Fruit fly (Drosophila melanogaster) whole organism, embryonic: ENCODE results near the gene CG15638.

Source experiments
- Abd-B ChIP-seq: fragments of 200-800 bp; sonication (Bioruptor generic); optimal IDR thresholded peaks from 2 replicates; lab custom pipeline; 2018; ENCODE audit warnings: missing biosample characterization, mild to moderate bottlenecking, missing genetic modification characterization, moderate library complexity
- CG11247 ChIP-seq: fragments of 200-800 bp; sonication (Bioruptor generic); IDR thresholded peaks from 2 replicates; pipeline ENCODE4 v1.3.6; 2022; ENCODE audit warnings: missing biosample characterization, missing genetic modification characterization
- CG12236 ChIP-seq: fragments of 200-800 bp; sonication (Bioruptor generic); optimal IDR thresholded peaks from 2 replicates; lab custom pipeline; 2016; ENCODE audit warnings: missing biosample characterization, missing genetic modification characterization
- CG17361 ChIP-seq: fragments of 200-800 bp; sonication (Bioruptor generic); IDR thresholded peaks from 3 replicates; pipeline ENCODE4 v1.3.6; 2022; ENCODE audit warnings: missing biosample characterization, missing genetic modification characterization
- CG2129 ChIP-seq: fragments of 200-800 bp; sonication (Bioruptor generic); IDR thresholded peaks from 2 replicates; pipeline ENCODE4 v1.3.6; 2022; ENCODE audit warnings: missing biosample characterization, missing genetic modification characterization; ENCODE audit not compliant: partially characterized antibody
- CG2199 ChIP-seq: fragments of 200-800 bp; sonication (Bioruptor generic); IDR thresholded peaks from 3 replicates; pipeline ENCODE4 v1.3.6; 2022; ENCODE audit warnings: missing biosample characterization, missing genetic modification characterization
- CG2678 ChIP-seq: fragments of 200-800 bp; sonication (Bioruptor generic); optimal IDR thresholded peaks from 3 replicates; lab custom pipeline; 2019; ENCODE audit warnings: missing biosample characterization, mild to moderate bottlenecking, missing genetic modification characterization, moderate library complexity
- CG32772 ChIP-seq: fragments of 200-800 bp; sonication (Bioruptor generic); IDR thresholded peaks from 2 replicates; pipeline ENCODE4 v1.3.6; 2022; ENCODE audit warnings: missing biosample characterization, missing genetic modification characterization
- CG3847 ChIP-seq: fragments of 200-800 bp; sonication (Bioruptor generic); IDR thresholded peaks from 2 replicates; pipeline ENCODE4 v1.3.6; 2022; ENCODE audit warnings: missing biosample characterization, missing genetic modification characterization
- CG4328 ChIP-seq: fragments of 200-800 bp; sonication (Bioruptor generic); optimal IDR thresholded peaks from 3 replicates; lab custom pipeline; 2017; ENCODE audit warnings: missing biosample characterization, missing genetic modification reagents, missing genetic modification characterization
- CG6175 ChIP-seq: fragments of 200-800 bp; sonication (Bioruptor generic); IDR thresholded peaks from 3 replicates; pipeline ENCODE4 v1.3.6; 2022; ENCODE audit warnings: missing biosample characterization, missing genetic modification characterization
- CG7271 ChIP-seq: fragments of 200-800 bp; sonication (Bioruptor generic); optimal IDR thresholded peaks from 2 replicates; lab custom pipeline; 2018; ENCODE audit warnings: missing biosample characterization, mild to moderate bottlenecking, missing genetic modification characterization, moderate library complexity
- CG8765 ChIP-seq: fragments of 200-800 bp; sonication (Bioruptor generic); IDR thresholded peaks from 2 replicates; pipeline ENCODE4 v1.3.6; 2022; ENCODE audit warnings: missing biosample characterization, missing genetic modification characterization
- CG9437 ChIP-seq: fragments of 200-800 bp; sonication (Bioruptor generic); optimal IDR thresholded peaks from 2 replicates; lab custom pipeline; 2018; ENCODE audit warnings: missing biosample characterization, mild to moderate bottlenecking, missing genetic modification characterization
- CG9797 ChIP-seq: fragments of 200-800 bp; sonication (Bioruptor generic); optimal IDR thresholded peaks from 3 replicates; lab custom pipeline; 2018; ENCODE audit warnings: missing biosample characterization, mild to moderate bottlenecking, missing genetic modification characterization
- Dbx ChIP-seq: fragments of 200-800 bp; sonication (Bioruptor generic); IDR thresholded peaks from 3 replicates; pipeline ENCODE4 v1.3.6; 2022; ENCODE audit warnings: missing biosample characterization, missing genetic modification characterization
- Dll ChIP-seq: fragments of 200-800 bp; sonication (Bioruptor generic); IDR thresholded peaks from 4 replicates; pipeline ENCODE4 v1.3.6; 2022; ENCODE audit warnings: missing biosample characterization, missing genetic modification characterization; ENCODE audit not compliant: partially characterized antibody
- Dref ChIP-seq: fragments of 200-800 bp; sonication (Bioruptor generic); IDR thresholded peaks from 2 replicates; pipeline ENCODE4 v1.3.6; 2022; ENCODE audit warnings: missing biosample characterization, missing genetic modification characterization
- Elba2 ChIP-seq: fragments of 200-800 bp; sonication (Bioruptor generic); optimal IDR thresholded peaks from 3 replicates; lab custom pipeline; 2016; ENCODE audit warnings: missing biosample characterization, missing genetic modification characterization
- Hmr ChIP-seq: fragments of 200-800 bp; sonication (Bioruptor generic); optimal IDR thresholded peaks from 3 replicates; lab custom pipeline; 2017; ENCODE audit warnings: mild to moderate bottlenecking, missing biosample characterization, missing genetic modification reagents, missing genetic modification characterization
- Hr51 ChIP-seq, 2 experiments: fragments of 200-800 bp; sonication (Bioruptor generic); optimal IDR thresholded peaks; 2 replicates in 1 of 2; 3 replicates in 1 of 2; lab custom pipeline; 2016 to 2018; ENCODE audit warnings: missing biosample characterization in 2 of 2, missing genetic modification characterization in 2 of 2, mild to moderate bottlenecking in 1 of 2, moderate library complexity in 1 of 2
- Hr78 ChIP-seq, 2 experiments: fragments of 200-800 bp in 1 of 2; fragments of >200 bp in 1 of 2; sonication (Bioruptor generic) in 1 of 2; optimal IDR thresholded peaks; 2 replicates each; lab custom pipeline; 2017 to 2019; ENCODE audit warnings: missing biosample characterization in 2 of 2, missing genetic modification characterization in 2 of 2, mild to moderate bottlenecking in 1 of 2, moderate library complexity in 1 of 2
- Kr ChIP-seq: fragments of 200-800 bp; sonication (Bioruptor generic); optimal IDR thresholded peaks from 2 replicates; lab custom pipeline; 2017; ENCODE audit warnings: missing biosample characterization, mild to moderate bottlenecking, missing genetic modification characterization
- Meics ChIP-seq: fragments of 200-800 bp; sonication (Bioruptor generic); optimal IDR thresholded peaks from 2 replicates; lab custom pipeline; 2017; ENCODE audit warnings: missing biosample characterization, mild to moderate bottlenecking, missing genetic modification characterization
- NK7.1 ChIP-seq: fragments of 200-800 bp; sonication (Bioruptor generic); optimal IDR thresholded peaks from 3 replicates; lab custom pipeline; 2016; ENCODE audit warnings: missing biosample characterization, missing genetic modification characterization
- Oli ChIP-seq: fragments of 200-800 bp; sonication (Bioruptor generic); optimal IDR thresholded peaks from 2 replicates; lab custom pipeline; 2018; ENCODE audit warnings: missing biosample characterization, mild to moderate bottlenecking, missing genetic modification characterization, moderate library complexity
- Sry-β ChIP-seq: fragments of 200-800 bp; sonication (Bioruptor generic); optimal IDR thresholded peaks from 2 replicates; lab custom pipeline; 2018; ENCODE audit warnings: missing biosample characterization, mild to moderate bottlenecking, missing genetic modification characterization, moderate library complexity
- bab2 ChIP-seq: fragments of 200-800 bp; sonication (Bioruptor generic); optimal IDR thresholded peaks from 2 replicates; lab custom pipeline; 2016; ENCODE audit warnings: missing biosample characterization, missing genetic modification characterization
- bcd ChIP-seq: fragments of 200-800 bp; sonication (Bioruptor generic); optimal IDR thresholded peaks from 2 replicates; lab custom pipeline; 2017; ENCODE audit warnings: missing biosample characterization, mild to moderate bottlenecking, missing genetic modification characterization
- bowl ChIP-seq: fragments of 200-800 bp; sonication (Bioruptor generic); IDR thresholded peaks from 2 replicates; pipeline ENCODE4 v1.3.6; 2022; ENCODE audit warnings: missing biosample characterization, missing genetic modification characterization
- btn ChIP-seq: fragments of 200-800 bp; sonication (Bioruptor generic); optimal IDR thresholded peaks from 2 replicates; lab custom pipeline; 2016; ENCODE audit warnings: missing biosample characterization, missing genetic modification characterization
- cas ChIP-seq: fragments of 200-800 bp; sonication (Bioruptor generic); IDR thresholded peaks from 2 replicates; pipeline ENCODE4 v1.3.6; 2022; ENCODE audit warnings: missing biosample characterization, missing genetic modification characterization
- croc ChIP-seq: fragments of 200-800 bp; sonication (Bioruptor generic); conservative IDR thresholded peaks from 3 replicates; pipeline ENCODE4 v1.3.6; 2022; ENCODE audit warnings: missing biosample characterization, missing genetic modification characterization
- dimm ChIP-seq: fragments of 200-800 bp; sonication (Bioruptor generic); IDR thresholded peaks from 2 replicates; pipeline ENCODE4 v1.3.6; 2022; ENCODE audit warnings: missing biosample characterization, missing genetic modification characterization
- ems ChIP-seq: fragments of 200-800 bp; sonication (Bioruptor generic); optimal IDR thresholded peaks from 3 replicates; lab custom pipeline; 2016; ENCODE audit warnings: missing biosample characterization, missing genetic modification characterization
- exex ChIP-seq: fragments of 200-800 bp; sonication (Bioruptor generic); optimal IDR thresholded peaks from 4 replicates; lab custom pipeline; 2018; ENCODE audit warnings: missing biosample characterization, mild to moderate bottlenecking, missing genetic modification characterization, moderate library complexity
- gsb ChIP-seq: fragments of 200-800 bp; sonication (Bioruptor generic); IDR thresholded peaks from 2 replicates; pipeline ENCODE4 v1.3.6; 2022; ENCODE audit warnings: missing biosample characterization, missing genetic modification characterization
- gt ChIP-seq: fragments of 200-800 bp; sonication (Bioruptor generic); IDR thresholded peaks from 2 replicates; pipeline ENCODE4 v1.3.6; 2022; ENCODE audit warnings: missing biosample characterization, missing genetic modification characterization
- lmd ChIP-seq: fragments of 200-800 bp; sonication (Bioruptor generic); IDR thresholded peaks from 2 replicates; pipeline ENCODE4 v1.3.6; 2022; ENCODE audit warnings: missing biosample characterization, missing genetic modification characterization
- lola ChIP-seq, 3 experiments: fragments of >200 bp in 2 of 3; fragments of 200-800 bp in 1 of 3; sonication (Bioruptor generic) in 1 of 3; optimal IDR thresholded peaks; 2 replicates each; lab custom pipeline; 2017 to 2019; ENCODE audit warnings: missing biosample characterization in 3 of 3, missing genetic modification characterization in 3 of 3, mild to moderate bottlenecking in 1 of 3, moderate library complexity in 1 of 3
- luna ChIP-seq: fragments of 200-800 bp; sonication (Bioruptor generic); optimal IDR thresholded peaks from 2 replicates; lab custom pipeline; 2016; ENCODE audit warnings: missing biosample characterization, missing genetic modification characterization
- nerfin-2 ChIP-seq: fragments of 200-800 bp; sonication (Bioruptor generic); IDR thresholded peaks from 2 replicates; pipeline ENCODE4 v1.3.6; 2022; ENCODE audit warnings: missing biosample characterization, missing genetic modification characterization; ENCODE audit not compliant: partially characterized antibody
- pb ChIP-seq: fragments of 200-800 bp; sonication (Bioruptor generic); optimal IDR thresholded peaks from 3 replicates; lab custom pipeline; 2016; ENCODE audit warnings: missing biosample characterization, missing genetic modification characterization
- prd ChIP-seq, 3 experiments: fragments of >200 bp in 2 of 3; fragments of 200-800 bp in 1 of 3; sonication (Bioruptor generic) in 1 of 3; optimal IDR thresholded peaks in 2 of 3; IDR thresholded peaks in 1 of 3; 2 replicates in 2 of 3; 3 replicates in 1 of 3; pipeline versions ENCODE4 v1.3.6 to Lab custom; 2017 to 2022; ENCODE audit warnings: missing biosample characterization in 1 of 3, missing genetic modification characterization in 1 of 3
- ro ChIP-seq: fragments of 200-800 bp; sonication (Bioruptor generic); IDR thresholded peaks from 2 replicates; pipeline ENCODE4 v1.3.6; 2022; ENCODE audit warnings: missing biosample characterization, missing genetic modification characterization
- row ChIP-seq: fragments of 200-800 bp; sonication (Bioruptor generic); IDR thresholded peaks from 3 replicates; pipeline ENCODE4 v1.3.6; 2022; ENCODE audit warnings: missing biosample characterization, missing genetic modification characterization
- slbo ChIP-seq: fragments of 200-800 bp; sonication (Bioruptor generic); IDR thresholded peaks from 2 replicates; pipeline ENCODE4 v1.3.6; 2022; ENCODE audit warnings: missing biosample characterization, missing genetic modification characterization
- usp ChIP-seq: fragments of >200 bp; optimal IDR thresholded peaks from 2 replicates; lab custom pipeline; 2017; ENCODE audit warnings: missing biosample characterization, missing genetic modification characterization

The CG15638 gene

DNA sequence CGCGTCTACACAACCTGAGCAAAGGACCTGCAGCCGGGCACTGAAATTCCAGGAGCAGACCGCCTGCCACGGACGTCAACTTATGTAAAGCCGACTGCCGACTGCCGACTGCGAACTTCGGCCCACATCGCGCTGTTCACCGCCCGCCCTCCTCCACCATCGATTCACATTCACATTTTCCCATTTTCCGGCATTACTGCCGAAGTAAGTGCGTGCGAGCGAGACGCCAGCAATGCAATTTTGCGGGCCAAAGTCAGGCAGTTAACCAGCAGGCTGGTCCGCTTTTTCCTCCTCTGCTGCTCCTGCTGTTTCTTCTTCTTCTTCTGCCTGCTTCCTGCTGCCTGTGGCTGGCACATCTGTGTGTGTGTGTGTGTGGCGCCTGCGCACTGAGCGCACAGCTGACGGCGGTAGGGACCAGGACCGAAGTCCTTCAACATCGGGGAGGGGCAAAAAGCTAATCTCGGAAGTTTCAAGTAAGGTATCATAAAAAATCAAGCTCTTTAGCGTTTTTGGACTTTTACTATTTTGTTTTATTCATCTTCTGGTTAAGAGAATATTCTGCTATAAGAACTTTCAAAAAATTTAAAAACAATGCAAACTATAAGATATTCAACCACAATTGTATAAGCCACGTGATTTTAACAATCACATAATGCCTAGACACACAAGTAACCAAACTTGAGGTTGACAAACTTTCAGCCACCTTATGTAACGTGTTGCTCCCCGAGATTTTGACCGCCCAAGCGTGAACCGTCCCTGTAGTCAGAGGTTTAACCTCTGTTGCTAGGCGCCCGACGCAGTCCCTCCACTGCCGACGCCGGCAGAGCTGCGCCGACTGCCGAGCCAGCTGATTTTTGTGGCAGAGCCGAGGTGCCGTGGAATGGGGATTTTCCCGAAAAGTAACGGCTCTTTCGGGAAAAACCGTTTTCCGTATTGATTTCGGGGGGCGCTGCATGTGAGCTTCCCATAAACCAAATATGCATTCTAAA lies 12.5 kb upstream of the CG15638 start (continued):
- TF ChIP-seq gsb (no peak), bowl (GFP tag; lab: Robert Waterston, UW) (no peak), Meics (GFP tag; lab: Kevin White, UChicago) (peak; percentile 76), Elba2 (no peak), CG2129 (GFP tag; lab: Robert Waterston, UW) (no peak), gt (GFP tag; lab: Robert Waterston, UW) (no peak), CG17361 (GFP tag; lab: Robert Waterston, UW) (peak; percentile 68), ems (peak; percentile 18), prd (optimal IDR thresholded peaks at IDR 0.05; lab: Kevin White, UChicago) (no peak), prd (GFP tag; IDR thresholded peaks at IDR 0.05; lab: Robert Waterston, UW) (no peak), lola (GFP tag; optimal IDR thresholded peaks at IDR 0.05; lab: Kevin White, UChicago) (peak in 1 of 3 experiments; percentile 66), CG2678 (peak; percentile 72), CG9797 (GFP tag; lab: Kevin White, UChicago) (no peak), dimm (GFP tag; lab: Robert Waterston, UW) (no peak), Hr51 (GFP tag; optimal IDR thresholded peaks at IDR 0.05; lab: Kevin White, UChicago) (peak; percentile 36 to 56), bcd (GFP tag; lab: Kevin White, UChicago) (peak; percentile 37), btn (GFP tag; lab: Kevin White, UChicago) (no peak), Hmr (peak; percentile 58), CG3847 (GFP tag; lab: Robert Waterston, UW) (no peak), slbo (GFP tag; lab: Robert Waterston, UW) (peak; percentile 63), CG4328 (GFP tag; lab: Kevin White, UChicago) (peak; percentile 29), Sry-β (GFP tag; lab: Kevin White, UChicago) (no peak), CG11247 (GFP tag; lab: Robert Waterston, UW) (no peak), lmd (GFP tag; lab: Robert Waterston, UW) (peak; percentile 57), CG6175 (GFP tag; lab: Robert Waterston, UW) (no peak), bab2 (GFP tag; lab: Kevin White, UChicago) (peak; percentile 42), Dbx (GFP tag; lab: Robert Waterston, UW) (peak; percentile 66), Abd-B (GFP tag; lab: Kevin White, UChicago) (peak; percentile 38), CG9437 (GFP tag; lab: Kevin White, UChicago) (no peak), NK7.1 (GFP tag; lab: Kevin White, UChicago) (no peak), row (GFP tag; lab: Robert Waterston, UW) (peak; percentile 73), CG7271 (tag; lab: Kevin White, UChicago) (no peak), croc (no peak), exex (tag; lab: Kevin White, UChicago) (no peak), CG2199 (GFP tag; lab: Robert Waterston, UW) (no peak), Dll (GFP tag; lab: Robert Waterston, UW) (no peak), Oli (tag; lab: Kevin White, UChicago) (peak; percentile 35), ro (GFP tag; lab: Robert Waterston, UW) (no peak), Kr (GFP tag; lab: Kevin White, UChicago) (no peak), CG32772 (no peak), luna (GFP tag; lab: Kevin White, UChicago) (peak; percentile 23), CG8765 (no peak), nerfin-2 (GFP tag; lab: Robert Waterston, UW) (no peak), usp (GFP tag; lab: Kevin White, UChicago) (no peak), Hr78 (GFP tag; optimal IDR thresholded peaks at IDR 0.05; lab: Kevin White, UChicago) (peak in 1 of 2 experiments; percentile 35), Dref (GFP tag; lab: Robert Waterston, UW) (no peak), pb (peak; percentile 29), CG12236 (GFP tag; lab: Kevin White, UChicago) (no peak), cas (no peak)
